Worm (Caenorhabditis elegans): ENCODE data around the gene pitr-3.

The pitr-3 gene

DNA sequence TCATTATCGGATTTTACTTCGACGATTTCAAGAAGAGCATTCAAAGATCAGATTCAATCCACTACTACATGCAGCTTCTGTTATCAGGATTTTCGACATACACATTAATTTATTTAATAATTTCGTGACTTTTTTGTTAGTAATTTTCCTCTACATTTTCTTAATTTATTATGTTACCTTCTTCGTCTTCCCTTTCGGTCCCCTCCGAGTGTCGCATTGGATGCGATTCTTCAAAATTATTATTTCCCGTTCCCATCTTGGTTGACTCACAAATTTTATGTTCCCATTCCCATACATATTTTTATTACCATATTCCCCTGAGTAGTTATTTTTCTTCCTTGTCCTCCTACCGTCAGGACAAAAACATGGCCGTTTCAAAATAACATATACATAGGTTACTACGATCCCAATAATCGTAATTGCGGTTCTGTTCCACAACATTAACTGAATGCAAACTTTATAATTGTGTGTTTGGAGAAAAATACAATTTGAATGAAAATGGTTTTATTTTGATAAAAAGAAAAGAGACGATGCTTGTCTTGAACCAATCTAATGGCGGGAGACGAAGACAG is 18.0 kb upstream of the pitr-3 start:
- TF ChIP-seq ama-1 (optimal IDR thresholded peaks at IDR 0.05), result peak; percentile 18
- peak; percentile 40 for TF ChIP-seq nhr-25 (tag; optimal IDR thresholded peaks at IDR 0.05)

DNA sequence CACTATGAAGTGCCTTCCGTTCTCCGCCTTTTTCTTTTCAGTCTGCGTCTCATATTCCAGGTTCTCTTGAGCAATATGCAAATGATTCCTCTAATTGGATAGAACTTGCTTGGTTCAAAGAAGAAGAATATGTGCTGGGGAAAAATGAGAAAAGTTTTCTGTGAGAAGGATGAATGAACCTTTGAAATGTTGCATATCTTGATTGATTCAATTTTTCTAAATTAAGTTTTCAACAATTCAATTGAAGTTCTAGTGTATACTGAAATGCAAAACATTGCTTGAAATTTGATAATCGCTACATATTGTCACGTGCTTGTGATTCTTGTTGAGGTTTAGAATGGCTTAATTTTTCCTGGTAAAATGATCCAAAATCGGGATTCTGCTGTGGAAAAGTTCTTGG is 16.4 kb upstream of the pitr-3 start:
- no peak for TF ChIP-seq nhr-21 (tag; optimal IDR thresholded peaks at IDR 0.05)
- no peak for TF ChIP-seq nhr-237 (tag; optimal IDR thresholded peaks at IDR 0.05)
- no peak for TF ChIP-seq F13H6.1 (tag; optimal IDR thresholded peaks at IDR 0.05)
- no peak for TF ChIP-seq nhr-77 (tag; optimal IDR thresholded peaks at IDR 0.05)
- TF ChIP-seq ztf-4 (tag; optimal IDR thresholded peaks at IDR 0.05), result no peak
- no peak for TF ChIP-seq mdl-1 (tag; optimal IDR thresholded peaks at IDR 0.05)
- no peak for TF ChIP-seq R02D3.7 (tag; optimal IDR thresholded peaks at IDR 0.05)
- TF ChIP-seq skn-1 (tag; optimal IDR thresholded peaks at IDR 0.05), result no peak
- TF ChIP-seq ceh-16 (tag; optimal IDR thresholded peaks at IDR 0.05), result no peak
- TF ChIP-seq nhr-6 (tag; optimal IDR thresholded peaks at IDR 0.05), result no peak
- no peak for TF ChIP-seq unc-55 (GFP tag; optimal IDR thresholded peaks at IDR 0.05)
- TF ChIP-seq Y55F3AM.14 (GFP tag; optimal IDR thresholded peaks at IDR 0.05), result no peak
- TF ChIP-seq egl-27 (tag; optimal IDR thresholded peaks at IDR 0.05), result no peak

DNA sequence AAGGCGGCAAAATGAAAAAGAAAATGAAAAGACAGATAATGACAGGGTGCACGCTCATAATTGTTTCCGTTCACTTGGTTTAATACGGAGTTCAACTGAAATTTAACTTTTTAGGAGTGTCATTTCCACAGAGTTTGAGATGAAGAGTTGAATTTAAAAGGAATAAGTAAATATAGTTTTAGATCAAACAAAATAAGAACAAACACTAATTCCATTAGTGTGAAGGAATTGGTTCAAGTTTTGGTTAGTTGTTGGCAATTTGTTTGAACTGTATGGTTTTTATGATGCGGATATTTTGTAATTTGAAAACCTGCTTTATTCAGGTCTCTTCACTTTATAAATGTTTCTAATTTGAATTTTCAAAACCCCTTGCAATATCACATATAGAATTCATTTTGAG is 15.5 kb upstream of the pitr-3 start, which contains the start of gene B0222.15:
B0222.15 (minus strand) TSS at position 101 of the 400 bp plus-strand sequence.
- no peak for TF ChIP-seq sem-4 (tag; optimal IDR thresholded peaks at IDR 0.05)
- no peak for TF ChIP-seq lin-11 (tag; optimal IDR thresholded peaks at IDR 0.05)
- no peak for TF ChIP-seq elt-3 (tag; optimal IDR thresholded peaks at IDR 0.05)
- no peak for TF ChIP-seq sma-9 (GFP tag; optimal IDR thresholded peaks at IDR 0.05)
- TF ChIP-seq sma-9 (tag; optimal IDR thresholded peaks at IDR 0.05), result no peak

DNA sequence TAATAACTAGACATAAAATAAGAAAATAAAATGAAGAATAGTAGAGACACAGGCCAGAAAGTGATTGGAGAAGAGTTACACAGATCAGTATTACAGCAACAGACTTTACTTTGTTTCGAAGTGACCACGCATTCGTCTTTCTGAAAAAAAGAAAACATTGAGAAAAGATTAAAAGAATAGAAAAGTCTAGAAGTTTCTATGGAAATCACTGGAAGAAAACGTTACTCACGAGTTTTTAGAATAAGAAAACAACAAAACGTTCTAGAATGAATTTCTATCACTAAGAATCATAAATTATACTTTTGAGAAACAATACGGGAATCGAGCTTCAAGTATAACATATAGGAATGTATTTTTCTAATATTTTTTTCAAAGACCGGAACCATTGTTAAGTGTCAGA is 14.4 kb upstream of the pitr-3 start:
- no peak for TF ChIP-seq Y55F3AM.14 (GFP tag; optimal IDR thresholded peaks at IDR 0.05)
- no peak for TF ChIP-seq aly-2 (tag; optimal IDR thresholded peaks at IDR 0.05)
- no peak for TF ChIP-seq crh-2 (tag; optimal IDR thresholded peaks at IDR 0.05)
- TF ChIP-seq lsy-2 (tag; optimal IDR thresholded peaks at IDR 0.05), result no peak
- no peak for TF ChIP-seq alr-1 (tag; optimal IDR thresholded peaks at IDR 0.05)
- no peak for TF ChIP-seq egl-27 (tag; optimal IDR thresholded peaks at IDR 0.05)
- TF ChIP-seq unc-39 (tag; optimal IDR thresholded peaks at IDR 0.05), result no peak
- no peak for TF ChIP-seq C34F6.9 (tag; optimal IDR thresholded peaks at IDR 0.05)
- no peak for TF ChIP-seq nhr-77 (tag; optimal IDR thresholded peaks at IDR 0.05)
- TF ChIP-seq elt-3 (tag; optimal IDR thresholded peaks at IDR 0.05), result no peak
- TF ChIP-seq mbf-1 (tag; optimal IDR thresholded peaks at IDR 0.05), result no peak

DNA sequence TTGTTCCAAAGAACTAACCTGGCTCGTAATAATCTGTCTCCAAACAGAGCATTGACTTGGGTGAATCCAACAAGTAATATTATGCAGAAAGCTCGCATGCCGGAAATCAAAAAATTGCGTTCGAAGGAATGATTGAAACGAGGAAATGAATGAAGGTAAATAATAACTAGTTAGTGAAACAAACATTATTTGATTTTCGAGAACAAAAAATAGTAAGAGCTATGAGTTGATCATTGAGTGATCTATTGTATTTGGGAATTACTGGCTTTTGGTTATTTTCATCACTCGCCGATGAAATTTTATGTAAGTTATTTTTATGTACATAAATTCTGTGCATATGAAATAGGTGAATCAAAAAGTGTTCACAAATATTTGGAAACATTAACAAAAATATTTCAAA is 13.6 kb upstream of the pitr-3 start, which contains the start of gene B0222.5:
B0222.5 (minus strand) TSS at position 101 of the 400 bp plus-strand sequence.
- TF ChIP-seq egl-27 (tag; optimal IDR thresholded peaks at IDR 0.05) (no peak), R02D3.7 (tag; optimal IDR thresholded peaks at IDR 0.05) (no peak)

DNA sequence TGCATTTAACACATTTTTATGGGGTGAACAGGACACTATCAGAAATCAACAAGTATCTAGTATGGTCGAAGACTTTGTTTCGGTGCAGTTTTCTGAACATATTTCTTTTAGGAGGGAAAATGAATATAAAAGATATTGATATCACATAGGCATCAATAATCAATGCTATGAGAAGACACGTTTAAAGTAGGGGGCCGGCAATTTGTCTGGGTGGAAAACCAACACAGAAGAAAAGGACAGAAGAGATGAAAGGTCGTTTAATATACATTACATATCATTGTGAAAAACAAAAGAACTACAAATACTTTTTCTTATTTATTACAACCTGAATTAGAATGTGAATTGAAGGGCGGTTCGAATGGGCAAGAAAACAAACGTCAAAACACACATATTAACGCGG is 11.1 kb upstream of the pitr-3 start:
- TF ChIP-seq elt-3 (tag; optimal IDR thresholded peaks at IDR 0.05) (no peak), nhr-21 (tag; optimal IDR thresholded peaks at IDR 0.05) (no peak), C34F6.9 (tag; optimal IDR thresholded peaks at IDR 0.05) (no peak), sma-9 (GFP tag; optimal IDR thresholded peaks at IDR 0.05) (peak; percentile 67), sma-9 (tag; optimal IDR thresholded peaks at IDR 0.05) (no peak), lin-13 (GFP tag; optimal IDR thresholded peaks at IDR 0.05) (no peak), lin-11 (tag; optimal IDR thresholded peaks at IDR 0.05) (no peak), ceh-82 (tag; optimal IDR thresholded peaks at IDR 0.05) (no peak), nhr-25 (tag; optimal IDR thresholded peaks at IDR 0.05) (no peak)

DNA sequence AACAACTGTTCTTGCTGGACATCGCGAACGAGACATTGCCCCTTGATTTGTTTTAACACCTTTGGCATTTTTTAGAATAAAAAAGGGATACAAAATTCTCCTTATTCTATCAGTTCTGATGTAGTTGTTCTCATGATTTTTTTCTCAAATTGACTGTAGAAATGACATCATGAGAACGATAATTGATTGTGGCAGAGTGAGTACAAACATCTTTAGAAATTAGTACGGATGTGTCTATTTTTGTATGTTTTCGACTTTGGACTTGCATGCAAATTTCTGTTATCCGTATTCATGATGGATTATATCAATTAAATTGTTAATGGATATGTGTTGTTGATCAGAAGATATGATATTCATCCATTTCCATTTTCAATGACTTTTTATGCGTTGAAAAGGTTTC is 7.0 kb upstream of the pitr-3 start:
- TF ChIP-seq unc-39 (tag; optimal IDR thresholded peaks at IDR 0.05) (no peak), lin-39 (tag; optimal IDR thresholded peaks at IDR 0.05) (no peak), unc-62 (GFP tag; optimal IDR thresholded peaks at IDR 0.05) (no peak), Y55F3AM.14 (GFP tag; optimal IDR thresholded peaks at IDR 0.05) (no peak), ZK546.5 (tag; optimal IDR thresholded peaks at IDR 0.05) (no peak), gmeb-1 (tag; optimal IDR thresholded peaks at IDR 0.05) (no peak), sma-9 (GFP tag; optimal IDR thresholded peaks at IDR 0.05) (peak; percentile 54), sma-9 (tag; optimal IDR thresholded peaks at IDR 0.05) (no peak)

All from whole organism, L2 larva.